Fruit fly (Drosophila melanogaster) whole organism, embryonic: ENCODE measurements around the gene Atx2.
A peak's percentile ranks its signal among the peaks of the same experiment; 100 is the strongest.

ENCODE experiments used
- Bgb ChIP-seq: fragments of 200-800 bp; sonication (Bioruptor generic); IDR thresholded peaks from 2 replicates; pipeline ENCODE4 v1.3.6; 2022; ENCODE audit warnings: missing biosample characterization, missing genetic modification characterization; ENCODE audit not compliant: partially characterized antibody
- CG10209 ChIP-seq: fragments of 200-800 bp; sonication (Bioruptor generic); optimal IDR thresholded peaks from 3 replicates; lab custom pipeline; 2017; ENCODE audit warnings: missing biosample characterization, mild to moderate bottlenecking, missing genetic modification characterization, missing genetic modification reagents
- CG10267 ChIP-seq: fragments of 200-800 bp; sonication (Bioruptor generic); optimal IDR thresholded peaks from 2 replicates; lab custom pipeline; 2018; ENCODE audit warnings: missing biosample characterization, mild to moderate bottlenecking, missing genetic modification characterization, moderate library complexity
- CG13287 ChIP-seq: fragments of 200-800 bp; sonication (Bioruptor generic); IDR thresholded peaks from 2 replicates; pipeline ENCODE4 v1.3.6; 2022; ENCODE audit warnings: missing biosample characterization, missing genetic modification characterization; ENCODE audit not compliant: partially characterized antibody
- CG14050 ChIP-seq: fragments of 200-800 bp; sonication (Bioruptor generic); IDR thresholded peaks from 3 replicates; pipeline ENCODE4 v1.3.6; 2022; ENCODE audit warnings: missing biosample characterization, missing genetic modification characterization
- CG1603 ChIP-seq: fragments of 200-800 bp; sonication (Bioruptor generic); optimal IDR thresholded peaks from 2 replicates; lab custom pipeline; 2019; ENCODE audit warnings: missing biosample characterization, mild to moderate bottlenecking, missing genetic modification characterization, moderate library complexity
- CG16813 ChIP-seq: fragments of 200-800 bp; sonication (Bioruptor generic); IDR thresholded peaks from 3 replicates; pipeline ENCODE4 v1.3.6; 2022; ENCODE audit warnings: missing biosample characterization, missing genetic modification characterization; ENCODE audit not compliant: partially characterized antibody
- CG18764 ChIP-seq: fragments of 200-800 bp; sonication (Bioruptor generic); optimal IDR thresholded peaks from 3 replicates; lab custom pipeline; 2016; ENCODE audit warnings: missing biosample characterization, missing genetic modification characterization
- CG2116 ChIP-seq: fragments of 200-800 bp; sonication (Bioruptor generic); optimal IDR thresholded peaks from 3 replicates; lab custom pipeline; 2018; ENCODE audit warnings: missing biosample characterization, mild to moderate bottlenecking, missing genetic modification characterization
- CG2129 ChIP-seq: fragments of 200-800 bp; sonication (Bioruptor generic); IDR thresholded peaks from 2 replicates; pipeline ENCODE4 v1.3.6; 2022; ENCODE audit warnings: missing biosample characterization, missing genetic modification characterization; ENCODE audit not compliant: partially characterized antibody
- CG30020 ChIP-seq: fragments of 200-800 bp; optimal IDR thresholded peaks from 2 replicates; lab custom pipeline; 2019; ENCODE audit warnings: missing biosample characterization, mild to moderate bottlenecking, missing genetic modification characterization, moderate library complexity
- CG30431 ChIP-seq: fragments of 200-800 bp; sonication (Bioruptor generic); optimal IDR thresholded peaks from 2 replicates; lab custom pipeline; 2017; ENCODE audit warnings: missing biosample characterization, missing genetic modification characterization
- CG32772 ChIP-seq: fragments of 200-800 bp; sonication (Bioruptor generic); IDR thresholded peaks from 2 replicates; pipeline ENCODE4 v1.3.6; 2022; ENCODE audit warnings: missing biosample characterization, missing genetic modification characterization
- CG34224 ChIP-seq: fragments of 200-800 bp; sonication (Bioruptor generic); IDR thresholded peaks from 3 replicates; pipeline ENCODE4 v1.3.6; 2022; ENCODE audit warnings: missing biosample characterization, missing genetic modification characterization; ENCODE audit not compliant: partially characterized antibody
- CG3995 ChIP-seq: fragments of 200-800 bp; sonication (Bioruptor generic); optimal IDR thresholded peaks from 3 replicates; lab custom pipeline; 2016; ENCODE audit warnings: missing biosample characterization, missing genetic modification characterization
- CG4617 ChIP-seq: fragments of 200-800 bp; sonication (Bioruptor generic); optimal IDR thresholded peaks from 3 replicates; lab custom pipeline; 2016; ENCODE audit warnings: missing biosample characterization, missing genetic modification characterization, borderline replicate concordance
- CG6791 ChIP-seq: fragments of 200-800 bp; sonication (Bioruptor generic); IDR thresholded peaks from 3 replicates; pipeline ENCODE4 v1.3.6; 2022; ENCODE audit warnings: missing biosample characterization, missing genetic modification characterization; ENCODE audit not compliant: partially characterized antibody
- CG9797 ChIP-seq: fragments of 200-800 bp; sonication (Bioruptor generic); optimal IDR thresholded peaks from 3 replicates; lab custom pipeline; 2018; ENCODE audit warnings: missing biosample characterization, mild to moderate bottlenecking, missing genetic modification characterization
- D19B ChIP-seq: fragments of 200-800 bp; sonication (Bioruptor generic); optimal IDR thresholded peaks from 2 replicates; lab custom pipeline; 2017; ENCODE audit warnings: missing biosample characterization, mild to moderate bottlenecking, missing genetic modification characterization
- Dek ChIP-seq: fragments of 200-800 bp; sonication (Bioruptor generic); optimal IDR thresholded peaks from 3 replicates; lab custom pipeline; 2019; ENCODE audit warnings: missing biosample characterization, mild to moderate bottlenecking, missing genetic modification characterization, moderate library complexity
- Doc3 ChIP-seq: fragments of 200-800 bp; sonication (Bioruptor generic); IDR thresholded peaks from 3 replicates; pipeline ENCODE4 v1.3.6; 2022; ENCODE audit warnings: missing biosample characterization, missing genetic modification characterization; ENCODE audit not compliant: partially characterized antibody
- E2f1 ChIP-seq: fragments of 200-800 bp; sonication (Bioruptor generic); IDR thresholded peaks from 2 replicates; pipeline ENCODE4 v1.3.6; 2022; ENCODE audit warnings: missing biosample characterization, missing genetic modification characterization
- E2f2 ChIP-seq: fragments of 200-800 bp; sonication (Bioruptor generic); IDR thresholded peaks from 2 replicates; pipeline ENCODE4 v1.3.6; 2022; ENCODE audit warnings: missing biosample characterization, missing genetic modification characterization
- HLH4C ChIP-seq: fragments of 200-800 bp; sonication (Bioruptor generic); IDR thresholded peaks from 3 replicates; pipeline ENCODE4 v1.3.6; 2022; ENCODE audit warnings: missing biosample characterization, missing genetic modification characterization; ENCODE audit not compliant: partially characterized antibody
- Hsf ChIP-seq: fragments of 200-800 bp; sonication (Bioruptor generic); optimal IDR thresholded peaks from 3 replicates; lab custom pipeline; 2016; ENCODE audit warnings: missing biosample characterization, missing genetic modification characterization
- MBD-R2 ChIP-seq: fragments of 200-800 bp; sonication (Bioruptor generic); IDR thresholded peaks from 2 replicates; pipeline ENCODE4 v1.3.6; 2022; ENCODE audit warnings: missing biosample characterization, missing genetic modification characterization
- Optix ChIP-seq: fragments of 200-800 bp; sonication (Bioruptor generic); IDR thresholded peaks from 3 replicates; pipeline ENCODE4 v1.3.6; 2022; ENCODE audit warnings: missing biosample characterization, missing genetic modification characterization
- Ravus ChIP-seq: fragments of 200-800 bp; sonication (Bioruptor generic); IDR thresholded peaks from 2 replicates; pipeline ENCODE4 v1.3.6; 2022; ENCODE audit warnings: missing biosample characterization, missing genetic modification characterization
- Rx ChIP-seq: fragments of 200-800 bp; sonication (Bioruptor generic); IDR thresholded peaks from 2 replicates; pipeline ENCODE4 v1.3.6; 2022; ENCODE audit warnings: missing biosample characterization, missing genetic modification characterization
- Scr ChIP-seq: fragments of 200-800 bp; sonication (Bioruptor generic); IDR thresholded peaks from 2 replicates; pipeline ENCODE4 v1.3.6; 2022; ENCODE audit warnings: missing biosample characterization, missing genetic modification characterization; ENCODE audit not compliant: partially characterized antibody
- Sin3A ChIP-seq: fragments of >200 bp; optimal IDR thresholded peaks from 2 replicates; lab custom pipeline; 2018
- Sry-δ ChIP-seq: fragments of 200-800 bp; sonication (Bioruptor generic); optimal IDR thresholded peaks from 2 replicates; lab custom pipeline; 2016; ENCODE audit warnings: missing biosample characterization, missing genetic modification characterization
- amos ChIP-seq: fragments of 200-800 bp; sonication (Bioruptor generic); IDR thresholded peaks from 2 replicates; pipeline ENCODE4 v1.3.6; 2022; ENCODE audit warnings: missing biosample characterization, missing genetic modification characterization; ENCODE audit not compliant: partially characterized antibody
- chinmo ChIP-seq: fragments of 200-800 bp; sonication (Bioruptor generic); IDR thresholded peaks from 4 replicates; pipeline ENCODE4 v1.3.6; 2022; ENCODE audit warnings: missing biosample characterization, missing genetic modification characterization; ENCODE audit not compliant: partially characterized antibody
- dpn ChIP-seq, 2 experiments: fragments of 200-800 bp; sonication (Bioruptor generic); optimal IDR thresholded peaks; 3 replicates each; lab custom pipeline; 2016; ENCODE audit warnings: missing biosample characterization in 2 of 2, missing genetic modification characterization in 2 of 2
- emc ChIP-seq: fragments of 200-800 bp; sonication (Bioruptor generic); optimal IDR thresholded peaks from 2 replicates; lab custom pipeline; 2016; ENCODE audit warnings: missing biosample characterization, missing genetic modification characterization
- esg ChIP-seq: fragments of 200-800 bp; sonication (Bioruptor generic); conservative IDR thresholded peaks from 2 replicates; pipeline ENCODE4 v1.3.6; 2022; ENCODE audit warnings: missing biosample characterization, missing genetic modification characterization
- ftz-f1 ChIP-seq: fragments of 200-800 bp; sonication (Bioruptor generic); optimal IDR thresholded peaks from 2 replicates; lab custom pipeline; 2016; ENCODE audit warnings: missing biosample characterization, missing genetic modification characterization
- hb ChIP-seq: fragments of 200-800 bp; sonication (Bioruptor generic); IDR thresholded peaks from 3 replicates; pipeline ENCODE4 v1.3.6; 2022; ENCODE audit warnings: missing biosample characterization, missing genetic modification characterization; ENCODE audit not compliant: partially characterized antibody
- ind ChIP-seq: fragments of 200-800 bp; sonication (Bioruptor generic); optimal IDR thresholded peaks from 3 replicates; lab custom pipeline; 2016; ENCODE audit warnings: missing biosample characterization, missing genetic modification characterization
- knrl ChIP-seq: fragments of 200-800 bp; sonication (Bioruptor generic); IDR thresholded peaks from 3 replicates; pipeline ENCODE4 v1.3.6; 2022; ENCODE audit warnings: missing biosample characterization, missing genetic modification characterization; ENCODE audit not compliant: partially characterized antibody
- nerfin-1 ChIP-seq: fragments of 200-800 bp; sonication (Bioruptor generic); optimal IDR thresholded peaks from 3 replicates; lab custom pipeline; 2019; ENCODE audit warnings: missing biosample characterization, mild to moderate bottlenecking, missing genetic modification characterization, moderate library complexity
- org-1 ChIP-seq: fragments of 200-800 bp; sonication (Bioruptor generic); optimal IDR thresholded peaks from 2 replicates; lab custom pipeline; 2017; ENCODE audit warnings: missing biosample characterization, missing genetic modification characterization
- otp ChIP-seq: fragments of 200-800 bp; sonication (Bioruptor generic); IDR thresholded peaks from 3 replicates; pipeline ENCODE4, ENCODE4 v1.3.6; 2022; ENCODE audit warnings: missing biosample characterization, missing genetic modification characterization
- pzg ChIP-seq: fragments of 200-800 bp; sonication (Bioruptor generic); optimal IDR thresholded peaks from 3 replicates; lab custom pipeline; 2018; ENCODE audit warnings: missing biosample characterization, mild to moderate bottlenecking, missing genetic modification characterization, moderate library complexity
- salm ChIP-seq: fragments of 200-800 bp; sonication (Bioruptor generic); optimal IDR thresholded peaks from 2 replicates; lab custom pipeline; 2018; ENCODE audit warnings: missing biosample characterization, mild to moderate bottlenecking, missing genetic modification characterization
- scrt ChIP-seq: fragments of 200-800 bp; sonication (Bioruptor generic); optimal IDR thresholded peaks from 2 replicates; lab custom pipeline; 2018; ENCODE audit warnings: missing biosample characterization, mild to moderate bottlenecking, missing genetic modification characterization, moderate library complexity
- stwl ChIP-seq: fragments of 200-800 bp; sonication (Bioruptor generic); optimal IDR thresholded peaks from 3 replicates; lab custom pipeline; 2018; ENCODE audit warnings: missing biosample characterization, mild to moderate bottlenecking, missing genetic modification characterization, moderate library complexity
- unc-4 ChIP-seq: fragments of 200-800 bp; sonication (Bioruptor generic); IDR thresholded peaks from 2 replicates; pipeline ENCODE4 v1.3.6; 2022; ENCODE audit warnings: missing biosample characterization, missing genetic modification characterization; ENCODE audit not compliant: partially characterized antibody
- zen2 ChIP-seq: fragments of 200-800 bp; sonication (Bioruptor generic); IDR thresholded peaks from 3 replicates; pipeline ENCODE4 v1.3.6; 2022; ENCODE audit warnings: missing biosample characterization, missing genetic modification characterization; ENCODE audit not compliant: partially characterized antibody

Gene Atx2

DNA sequence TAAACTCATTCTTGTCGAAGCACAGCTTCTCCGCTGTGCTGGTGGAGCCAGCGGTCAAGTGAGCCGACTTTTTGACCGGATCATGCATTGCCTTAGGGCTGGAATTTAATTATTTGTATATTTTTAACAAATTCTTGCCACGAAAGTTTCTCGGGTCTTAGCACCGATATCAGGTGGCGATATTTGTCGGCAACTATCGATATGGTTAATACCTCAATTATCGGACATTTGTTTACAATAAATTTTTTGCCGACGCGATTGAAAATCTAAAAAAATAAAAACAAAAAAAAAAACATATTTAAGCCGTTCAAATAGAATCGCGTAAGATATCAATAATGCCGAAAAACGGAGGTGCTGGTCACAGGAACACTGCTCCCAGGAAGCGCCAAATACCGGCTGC lies 46.7 kb upstream of the Atx2 start, which contains the start of the genes Cog2 and Trax (continued):
- TF ChIP-seq E2f2 (GFP tag; lab: Robert Waterston, UW) (peak; percentile 33; the same call in 1 of the 2 replicates), esg (no peak), CG32772 (GFP tag; lab: Robert Waterston, UW) (no peak), Bgb (peak; percentile 87), otp (no peak), Sin3A (lab: Kevin White, UChicago) (peak; percentile 41), Scr (GFP tag; lab: Robert Waterston, UW) (peak; percentile 92), stwl (tag; lab: Kevin White, UChicago) (peak; percentile 39), CG14050 (no peak), CG34224 (peak; percentile 94), knrl (GFP tag; lab: Robert Waterston, UW) (peak; percentile 77), zen2 (peak; percentile 92), CG10267 (tag; lab: Kevin White, UChicago) (peak; percentile 60), nerfin-1 (tag; lab: Kevin White, UChicago) (no peak), CG9797 (GFP tag; lab: Kevin White, UChicago) (peak; percentile 5), HLH4C (GFP tag; lab: Robert Waterston, UW) (peak; percentile 86), MBD-R2 (GFP tag; lab: Robert Waterston, UW) (peak; percentile 82), pzg (GFP tag; lab: Kevin White, UChicago) (peak; percentile 36), CG2116 (GFP tag; lab: Kevin White, UChicago) (peak; percentile 46), Doc3 (GFP tag; lab: Robert Waterston, UW) (peak; percentile 94), chinmo (peak; percentile 81; the same call in 3 of the 4 replicates), CG16813 (GFP tag; lab: Robert Waterston, UW) (peak; percentile 77), D19B (no peak), Hsf (GFP tag; lab: Kevin White, UChicago) (no peak), org-1 (GFP tag; lab: Kevin White, UChicago) (no peak), CG6791 (GFP tag; lab: Robert Waterston, UW) (peak; percentile 89), CG30431 (GFP tag; lab: Kevin White, UChicago) (no peak), Dek (tag; lab: Kevin White, UChicago) (no peak), CG4617 (peak; percentile 49), salm (tag; lab: Kevin White, UChicago) (no peak), CG18764 (no peak), Ravus (no peak), E2f1 (no peak), CG13287 (GFP tag; lab: Robert Waterston, UW) (peak; percentile 95), hb (GFP tag; lab: Robert Waterston, UW) (peak; percentile 75), dpn (GFP tag; optimal IDR thresholded peaks at IDR 0.05; lab: Kevin White, UChicago) (no peak), amos (peak; percentile 82), Optix (GFP tag; lab: Robert Waterston, UW) (no peak), ind (GFP tag; lab: Kevin White, UChicago) (no peak), Rx (no peak), emc (GFP tag; lab: Kevin White, UChicago) (no peak), ftz-f1 (GFP tag; lab: Kevin White, UChicago) (peak; percentile 37), unc-4 (GFP tag; lab: Robert Waterston, UW) (peak; percentile 95), CG10209 (GFP tag; lab: Kevin White, UChicago) (no peak), CG2129 (GFP tag; lab: Robert Waterston, UW) (peak; percentile 83), CG1603 (tag; lab: Kevin White, UChicago) (peak; percentile 7), scrt (GFP tag; lab: Kevin White, UChicago) (no peak), CG3995 (GFP tag; lab: Kevin White, UChicago) (no peak), CG30020 (no peak), Sry-δ (GFP tag; lab: Kevin White, UChicago) (peak; percentile 75)
